Fruit fly (Drosophila melanogaster): ENCODE measurements around the gene CG3679.

DNA sequence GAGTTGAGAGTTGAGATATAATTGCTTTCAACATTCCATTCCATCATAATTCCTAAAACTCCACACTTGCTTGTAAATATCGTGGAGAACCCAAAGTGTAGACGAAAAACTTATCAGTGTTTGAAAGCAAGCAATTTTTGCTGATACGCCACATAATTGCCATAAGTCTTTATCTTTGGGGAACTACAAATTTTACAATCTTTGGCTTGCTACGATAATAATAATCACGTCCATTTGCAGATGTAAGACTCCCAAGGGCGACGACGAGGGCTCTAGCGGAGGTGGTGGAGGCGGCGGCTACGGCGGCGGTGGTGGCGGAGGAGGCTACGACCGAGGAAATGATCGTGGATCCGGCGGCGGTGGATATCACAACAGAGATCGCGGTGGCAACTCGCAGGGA is 11.0 kb upstream of the CG3679 start:
- TF ChIP-seq CG6276 (GFP tag; optimal IDR thresholded peaks at IDR 0.05) (no peak), Gug (GFP tag; IDR thresholded peaks at IDR 0.05) (no peak), CG6792 (GFP tag; optimal IDR thresholded peaks at IDR 0.05) (no peak), Eip78C (GFP tag) (no peak), salr (GFP tag; optimal IDR thresholded peaks at IDR 0.05) (no peak), OdsH (GFP tag; optimal IDR thresholded peaks at IDR 0.05) (no peak), CG8319 (GFP tag; optimal IDR thresholded peaks at IDR 0.05) (no peak), acj6 (GFP tag; optimal IDR thresholded peaks at IDR 0.05) (no peak), CG11294 (GFP tag; IDR thresholded peaks at IDR 0.05) (no peak), CG8119 (GFP tag; IDR thresholded peaks at IDR 0.05) (no peak)

Measured in whole organism, prepupa.